Worm (Caenorhabditis elegans): ENCODE results near the gene F44E2.6.

- TF ChIP-seq him-1 (tag; optimal IDR thresholded peaks at IDR 0.05) = no peak
- no peak for TF ChIP-seq dao-5 (tag; optimal IDR thresholded peaks at IDR 0.05)
These were observed 43.6 kb downstream of the F44E2.6 start for ce11 chrIII:8801352-8801863.

All from whole organism, L4/young adult.